Worm (Caenorhabditis elegans) whole organism, late embryonic: ENCODE results near the gene R102.11.

Experiments used
- C08G9.2 ChIP-seq: sonication (generic microtip); optimal IDR thresholded peaks from 2 replicates; lab custom pipeline; 2016; ENCODE audit warnings: mild to moderate bottlenecking, missing genetic modification characterization, moderate library complexity, missing compliant biosample characterization
- F13H6.1 ChIP-seq: sonication (generic microtip); optimal IDR thresholded peaks from 2 replicates; lab custom pipeline; 2016; ENCODE audit warnings: missing genetic modification characterization, missing compliant biosample characterization
- K02D7.2 ChIP-seq: sonication (generic microtip); optimal IDR thresholded peaks from 2 replicates; lab custom pipeline; 2017; ENCODE audit warnings: mild to moderate bottlenecking, missing genetic modification characterization, missing compliant biosample characterization
- K09A11.1 ChIP-seq: sonication (generic microtip); optimal IDR thresholded peaks from 2 replicates; lab custom pipeline; 2017; ENCODE audit warnings: antibody characterized with exemption, mild to moderate bottlenecking, missing genetic modification characterization, missing compliant biosample characterization; ENCODE audit not compliant: insufficient read depth
- ama-1 ChIP-seq: fragments of 150-350 bp; optimal IDR thresholded peaks from 2 replicates; lab custom pipeline; 2014
- ceh-14 ChIP-seq: sonication (generic microtip); optimal IDR thresholded peaks from 2 replicates; lab custom pipeline; 2016; ENCODE audit warnings: missing genotype, missing genetic modification characterization, missing compliant biosample characterization
- ceh-19 ChIP-seq: fragments of 200-800 bp; sonication (Bioruptor generic); optimal IDR thresholded peaks from 2 replicates; lab custom pipeline; 2018; ENCODE audit warnings: mild to moderate bottlenecking, missing genetic modification characterization, missing compliant biosample characterization
- ceh-2 ChIP-seq: sonication (generic microtip); optimal IDR thresholded peaks from 2 replicates; lab custom pipeline; 2016; ENCODE audit warnings: missing genotype, missing genetic modification characterization, missing compliant biosample characterization
- ceh-22 ChIP-seq: sonication (generic microtip); optimal IDR thresholded peaks from 2 replicates; lab custom pipeline; 2017; ENCODE audit warnings: missing biosample characterization, missing genetic modification characterization
- ceh-24 ChIP-seq: sonication (generic microtip); optimal IDR thresholded peaks from 2 replicates; lab custom pipeline; 2016; ENCODE audit warnings: mild to moderate bottlenecking, missing genetic modification characterization, missing compliant biosample characterization
- ceh-30 ChIP-seq: fragments of 150-350 bp; optimal IDR thresholded peaks from 2 replicates; lab custom pipeline; 2014; ENCODE audit warnings: missing biosample characterization, missing genetic modification characterization
- ceh-31 ChIP-seq: sonication (generic microtip); optimal IDR thresholded peaks from 2 replicates; lab custom pipeline; 2016; ENCODE audit warnings: missing genetic modification characterization, missing compliant biosample characterization
- ceh-48 ChIP-seq: sonication (generic microtip); optimal IDR thresholded peaks from 2 replicates; lab custom pipeline; 2016; ENCODE audit warnings: missing genetic modification characterization, inconsistent platforms, missing compliant biosample characterization
- ceh-6 ChIP-seq: fragments of 200-800 bp; sonication (Bioruptor generic); optimal IDR thresholded peaks from 2 replicates; lab custom pipeline; 2018; ENCODE audit warnings: mild to moderate bottlenecking, missing genetic modification characterization, missing compliant biosample characterization
- elt-2 ChIP-seq: sonication (generic microtip); optimal IDR thresholded peaks from 2 replicates; lab custom pipeline; 2016; ENCODE audit warnings: missing genetic modification reagents, missing genetic modification characterization, missing compliant biosample characterization
- elt-4 ChIP-seq: sonication (generic microtip); optimal IDR thresholded peaks from 2 replicates; lab custom pipeline; 2016; ENCODE audit warnings: missing genetic modification characterization, missing compliant biosample characterization
- ets-4 ChIP-seq: sonication (generic microtip); optimal IDR thresholded peaks from 2 replicates; lab custom pipeline; 2016; ENCODE audit warnings: missing genetic modification characterization, missing compliant biosample characterization
- fax-1 ChIP-seq: sonication (generic microtip); optimal IDR thresholded peaks from 2 replicates; lab custom pipeline; 2016; ENCODE audit warnings: missing genotype, missing genetic modification characterization, missing compliant biosample characterization
- fkh-10 ChIP-seq: fragments of 150-350 bp; optimal IDR thresholded peaks from 2 replicates; lab custom pipeline; 2014; ENCODE audit warnings: missing biosample characterization, missing genetic modification reagents, missing genetic modification characterization
- hlh-30 ChIP-seq: sonication (generic microtip); optimal IDR thresholded peaks from 2 replicates; lab custom pipeline; 2017; ENCODE audit warnings: antibody characterized with exemption, missing genetic modification characterization, missing compliant biosample characterization; ENCODE audit not compliant: insufficient read depth
- hlh-8 ChIP-seq: sonication (generic microtip); optimal IDR thresholded peaks from 2 replicates; lab custom pipeline; 2016; ENCODE audit warnings: missing genotype, missing genetic modification characterization, missing compliant biosample characterization
- lim-6 ChIP-seq: sonication (generic microtip); optimal IDR thresholded peaks from 2 replicates; lab custom pipeline; 2016; ENCODE audit warnings: missing genetic modification characterization, missing compliant biosample characterization
- lin-11 ChIP-seq: fragments of 200-800 bp; sonication (Bioruptor generic); optimal IDR thresholded peaks from 2 replicates; lab custom pipeline; 2018; ENCODE audit warnings: mild to moderate bottlenecking, missing genetic modification characterization, missing compliant biosample characterization
- madf-2 ChIP-seq: sonication (generic microtip); optimal IDR thresholded peaks from 2 replicates; lab custom pipeline; 2017; ENCODE audit warnings: missing genetic modification characterization, missing compliant biosample characterization
- nhr-11 ChIP-seq: fragments of 150-350 bp; optimal IDR thresholded peaks from 2 replicates; lab custom pipeline; 2014; ENCODE audit warnings: missing biosample characterization, missing genetic modification characterization
- nhr-232 ChIP-seq: sonication (generic microtip); optimal IDR thresholded peaks from 2 replicates; lab custom pipeline; 2016; ENCODE audit warnings: missing genetic modification characterization, missing compliant biosample characterization
- npax-4 ChIP-seq: sonication (generic microtip); optimal IDR thresholded peaks from 2 replicates; lab custom pipeline; 2016; ENCODE audit warnings: missing genetic modification characterization, missing compliant biosample characterization
- odd-2 ChIP-seq: sonication (generic microtip); optimal IDR thresholded peaks from 2 replicates; lab custom pipeline; 2017; ENCODE audit warnings: antibody characterized with exemption, mild to moderate bottlenecking, missing genetic modification characterization, missing compliant biosample characterization
- pag-3 ChIP-seq: sonication (generic microtip); optimal IDR thresholded peaks from 2 replicates; lab custom pipeline; 2016; ENCODE audit warnings: missing compliant biosample characterization, missing genetic modification characterization, borderline replicate concordance
- pat-9 ChIP-seq: fragments of 200-800 bp; sonication (Bioruptor generic); optimal IDR thresholded peaks from 2 replicates; lab custom pipeline; 2018; ENCODE audit warnings: mild to moderate bottlenecking, missing genetic modification characterization, moderate library complexity, missing compliant biosample characterization
- pax-1 ChIP-seq: fragments of 150-350 bp; optimal IDR thresholded peaks from 2 replicates; lab custom pipeline; 2014; ENCODE audit warnings: missing biosample characterization, missing genetic modification characterization
- pha-4 ChIP-seq: fragments of 150-350 bp; optimal IDR thresholded peaks from 2 replicates; lab custom pipeline; 2018; ENCODE audit warnings: missing biosample characterization, missing genetic modification reagents, missing genetic modification characterization
- ref-2 ChIP-seq: sonication (generic microtip); optimal IDR thresholded peaks from 2 replicates; lab custom pipeline; 2016; ENCODE audit warnings: missing genetic modification characterization, missing compliant biosample characterization
- rnt-1 ChIP-seq: sonication (generic microtip); optimal IDR thresholded peaks from 2 replicates; lab custom pipeline; 2016; ENCODE audit warnings: missing genetic modification characterization, missing compliant biosample characterization
- sdc-2 ChIP-seq: sonication (generic microtip); optimal IDR thresholded peaks from 2 replicates; lab custom pipeline; 2016; ENCODE audit warnings: missing genotype, missing genetic modification characterization, missing compliant biosample characterization
- sox-2 ChIP-seq: fragments of 200-800 bp; sonication (Bioruptor generic); IDR thresholded peaks from 2 replicates; pipeline ENCODE4 v1.3.6; 2022; ENCODE audit warnings: missing genetic modification reagents, missing genetic modification characterization, missing compliant biosample characterization
- sox-4 ChIP-seq: sonication (generic microtip); optimal IDR thresholded peaks from 2 replicates; lab custom pipeline; 2017; ENCODE audit warnings: mild to moderate bottlenecking, missing genetic modification characterization, inconsistent platforms, missing compliant biosample characterization
- tbx-2 ChIP-seq: sonication (generic microtip); optimal IDR thresholded peaks from 2 replicates; lab custom pipeline; 2016; ENCODE audit warnings: missing genetic modification characterization, missing compliant biosample characterization
- tbx-7 ChIP-seq: sonication (generic microtip); optimal IDR thresholded peaks from 2 replicates; lab custom pipeline; 2016; ENCODE audit warnings: missing genotype, missing genetic modification characterization, missing compliant biosample characterization
- ttx-3 ChIP-seq: sonication (generic microtip); optimal IDR thresholded peaks from 2 replicates; lab custom pipeline; 2016; ENCODE audit warnings: missing genetic modification reagents, missing genetic modification characterization, missing compliant biosample characterization
- unc-42 ChIP-seq: sonication (generic microtip); optimal IDR thresholded peaks from 2 replicates; lab custom pipeline; 2016; ENCODE audit warnings: missing genotype, missing genetic modification characterization, missing compliant biosample characterization
- ztf-16 ChIP-seq: sonication (generic microtip); optimal IDR thresholded peaks from 2 replicates; lab custom pipeline; 2017; ENCODE audit warnings: missing genetic modification characterization, missing compliant biosample characterization

The R102.11 gene

ce11 chrIV:10699660-10700059 is at the start of gene R102.11:
Gene R102.11, minus strand, starts transcription at chrIV:10699760.
- TF ChIP-seq hlh-8 (no peak), ztf-16 (tag; lab: Kevin White, UChicago) (no peak), pha-4 (tag; lab: Kevin White, UChicago) (no peak)

ce11 chrIV:10745332-10745731 is 45.8 kb upstream of the R102.11 start:
- TF ChIP-seq F13H6.1 (no peak), ceh-31 (tag; lab: Kevin White, UChicago) (no peak), fkh-10 (GFP tag; lab: Kevin White, UChicago) (no peak), rnt-1 (tag; lab: Kevin White, UChicago) (no peak), sdc-2 (tag; lab: Kevin White, UChicago) (no peak), pag-3 (tag; lab: Kevin White, UChicago) (no peak), tbx-7 (no peak), lim-6 (tag; lab: Kevin White, UChicago) (no peak), ets-4 (tag; lab: Kevin White, UChicago) (no peak), hlh-30 (tag; lab: Kevin White, UChicago) (no peak), ceh-48 (tag; lab: Kevin White, UChicago) (no peak), ztf-16 (tag; lab: Kevin White, UChicago) (no peak)

ce11 chrIV:10744475-10744874 is 44.9 kb upstream of the R102.11 start, which contains the start of gene T25B9.3:
Gene T25B9.3, plus strand, starts transcription at chrIV:10744775.
- TF ChIP-seq ceh-6 (GFP tag; lab: Kevin White, UChicago) = no peak
- TF ChIP-seq ceh-19 (GFP tag; lab: Kevin White, UChicago) = no peak
- no peak for TF ChIP-seq ceh-2 (tag; lab: Kevin White, UChicago)
- TF ChIP-seq odd-2 (tag; lab: Kevin White, UChicago) = no peak
- TF ChIP-seq hlh-8 = no peak
- no peak for TF ChIP-seq elt-4
- TF ChIP-seq pat-9 (tag; lab: Kevin White, UChicago) = no peak
- TF ChIP-seq nhr-11 (tag; lab: Kevin White, UChicago) = no peak
- no peak for TF ChIP-seq madf-2 (tag; lab: Kevin White, UChicago)
- no peak for TF ChIP-seq elt-2 (tag; lab: Kevin White, UChicago)
- TF ChIP-seq ceh-14 (tag; lab: Kevin White, UChicago) = no peak
- no peak for TF ChIP-seq ceh-30
- TF ChIP-seq sdc-2 (tag; lab: Kevin White, UChicago) = no peak
- no peak for TF ChIP-seq ets-4 (tag; lab: Kevin White, UChicago)
- TF ChIP-seq lin-11 = no peak
- TF ChIP-seq pha-4 (tag; lab: Kevin White, UChicago) = no peak
- TF ChIP-seq tbx-2 (tag; lab: Kevin White, UChicago) = no peak

ce11 chrIV:10738328-10738727 is 38.8 kb upstream of the R102.11 start, which contains the start of gene ssp-34:
Gene ssp-34, minus strand, starts transcription at chrIV:10738602.
- TF ChIP-seq C08G9.2 (tag; lab: Kevin White, UChicago) = no peak
- no peak for TF ChIP-seq K09A11.1 (tag; lab: Kevin White, UChicago)
- TF ChIP-seq K02D7.2 (tag; lab: Kevin White, UChicago) = no peak
- no peak for TF ChIP-seq tbx-7
- no peak for TF ChIP-seq lim-6 (tag; lab: Kevin White, UChicago)
- no peak for TF ChIP-seq ceh-22 (tag; lab: Kevin White, UChicago)
- TF ChIP-seq ceh-30 = no peak
- TF ChIP-seq nhr-232 (tag; lab: Kevin White, UChicago) = no peak

- no peak for TF ChIP-seq sox-4
- no peak for TF ChIP-seq fax-1 (tag; lab: Kevin White, UChicago)
- no peak for TF ChIP-seq elt-2 (tag; lab: Kevin White, UChicago)
- no peak for TF ChIP-seq nhr-11 (tag; lab: Kevin White, UChicago)
- no peak for TF ChIP-seq ttx-3 (tag; lab: Kevin White, UChicago)
- no peak for TF ChIP-seq ref-2 (tag; lab: Kevin White, UChicago)
- no peak for TF ChIP-seq ama-1
- TF ChIP-seq ceh-24 = no peak
- no peak for TF ChIP-seq K09A11.1 (tag; lab: Kevin White, UChicago)
- no peak for TF ChIP-seq ceh-14 (tag; lab: Kevin White, UChicago)
- TF ChIP-seq unc-42 (tag; lab: Kevin White, UChicago) = no peak
- TF ChIP-seq pax-1 = no peak
- TF ChIP-seq sox-2 = no peak
- TF ChIP-seq npax-4 (tag; lab: Kevin White, UChicago) = no peak
- no peak for TF ChIP-seq hlh-30 (tag; lab: Kevin White, UChicago)
- no peak for TF ChIP-seq K02D7.2 (tag; lab: Kevin White, UChicago)
These were observed 37.5 kb upstream of the R102.11 start, which contains the start of gene grl-21 for ce11 chrIV:10737011-10737553. Gene grl-21, plus strand, starts transcription at chrIV:10737474.
